Worm (Caenorhabditis elegans) whole organism, young adult: Measurements from ENCODE around the gene pgm-1.
A peak's percentile ranks its signal among the peaks of the same experiment; 100 is the strongest.

ENCODE experiments used
- B0336.3 ChIP-seq: fragments of 200-800 bp; sonication (Bioruptor generic); IDR thresholded peaks from 2 replicates; pipeline ENCODE4 v1.3.6; 2022; ENCODE audit warnings: missing genetic modification characterization, missing compliant biosample characterization
- F22D6.2 ChIP-seq: sonication (generic microtip); optimal IDR thresholded peaks from 2 replicates; lab custom pipeline; 2016; ENCODE audit warnings: mild to moderate bottlenecking, missing genetic modification characterization, missing compliant biosample characterization
- F52B5.7 ChIP-seq: sonication (generic microtip); optimal IDR thresholded peaks from 2 replicates; lab custom pipeline; 2016; ENCODE audit warnings: mild to moderate bottlenecking, missing genetic modification characterization, missing compliant biosample characterization
- F55B11.4 ChIP-seq: sonication (generic microtip); optimal IDR thresholded peaks from 2 replicates; lab custom pipeline; 2016; ENCODE audit warnings: missing compliant biosample characterization, missing genetic modification characterization, borderline replicate concordance; ENCODE audit not compliant: insufficient read depth
- K12H6.12 ChIP-seq: fragments of 200-800 bp; sonication (Bioruptor generic); optimal IDR thresholded peaks from 2 replicates; lab custom pipeline; 2018; ENCODE audit warnings: mild to moderate bottlenecking, missing genetic modification characterization, missing compliant biosample characterization
- T26A5.8 ChIP-seq: sonication (generic microtip); optimal IDR thresholded peaks from 2 replicates; lab custom pipeline; 2016; ENCODE audit warnings: missing genetic modification characterization, missing compliant biosample characterization
- Y79H2A.3 ChIP-seq: fragments of 200-800 bp; sonication (Bioruptor generic); conservative IDR thresholded peaks from 2 replicates; pipeline ENCODE4 v1.3.6; 2022; ENCODE audit warnings: missing genetic modification reagents, missing genetic modification characterization, missing compliant biosample characterization
- Y95B8A.8 ChIP-seq: fragments of 200-800 bp; sonication (Bioruptor generic); IDR thresholded peaks from 2 replicates; pipeline ENCODE4 v1.3.6; 2022; ENCODE audit warnings: missing genetic modification reagents, missing genetic modification characterization, missing compliant biosample characterization
- ZK185.1 ChIP-seq: sonication (generic microtip); optimal IDR thresholded peaks from 2 replicates; lab custom pipeline; 2016; ENCODE audit warnings: mild to moderate bottlenecking, missing genetic modification characterization, missing compliant biosample characterization; ENCODE audit not compliant: poor library complexity, severe bottlenecking
- ama-1 ChIP-seq, 3 experiments: fragments of 150-350 bp in 1 of 3; sonication (generic microtip) in 2 of 3; optimal IDR thresholded peaks; 2 replicates each; lab custom pipeline; 2014 to 2018; ENCODE audit warnings: missing biosample characterization in 2 of 3, missing genetic modification characterization in 2 of 3, missing genetic modification reagents in 2 of 3
- atf-7 ChIP-seq: sonication (generic microtip); optimal IDR thresholded peaks from 2 replicates; lab custom pipeline; 2017; ENCODE audit warnings: mild to moderate bottlenecking, missing genetic modification characterization, missing compliant biosample characterization
- athp-1 ChIP-seq: sonication (generic microtip); optimal IDR thresholded peaks from 2 replicates; lab custom pipeline; 2017; ENCODE audit warnings: mild to moderate bottlenecking, missing genetic modification characterization, missing compliant biosample characterization
- attf-3 ChIP-seq: fragments of 200-800 bp; sonication (Bioruptor generic); conservative IDR thresholded peaks from 2 replicates; pipeline ENCODE4 v1.3.6; 2022; ENCODE audit warnings: missing genetic modification reagents, missing genetic modification characterization, missing compliant biosample characterization
- attf-5 ChIP-seq: fragments of 200-800 bp; sonication (Bioruptor generic); optimal IDR thresholded peaks from 2 replicates; lab custom pipeline; 2018; ENCODE audit warnings: mild to moderate bottlenecking, missing genetic modification characterization, missing compliant biosample characterization
- bed-1 ChIP-seq: fragments of 200-800 bp; sonication (Bioruptor generic); IDR thresholded peaks from 2 replicates; pipeline ENCODE4 v1.3.6; 2022; ENCODE audit warnings: missing genetic modification reagents, missing genetic modification characterization, missing compliant biosample characterization
- cebp-1 ChIP-seq, 2 experiments: fragments of 200-800 bp in 1 of 2; sonication (Bioruptor generic) in 1 of 2; sonication (generic microtip) in 1 of 2; IDR thresholded peaks in 1 of 2; optimal IDR thresholded peaks in 1 of 2; 2 replicates each; pipeline versions ENCODE4 v1.3.6 to Lab custom; 2017 to 2022; ENCODE audit warnings: missing compliant biosample characterization in 2 of 2, missing genetic modification characterization in 2 of 2, mild to moderate bottlenecking in 1 of 2, missing genetic modification reagents in 1 of 2, moderate library complexity in 1 of 2
- cebp-2 ChIP-seq: fragments of 200-800 bp; sonication (Bioruptor generic); IDR thresholded peaks from 2 replicates; pipeline ENCODE4 v1.3.6; 2022; ENCODE audit warnings: missing genetic modification characterization, missing compliant biosample characterization
- ceh-79 ChIP-seq: sonication (generic microtip); optimal IDR thresholded peaks from 2 replicates; lab custom pipeline; 2017; ENCODE audit warnings: mild to moderate bottlenecking, missing genetic modification characterization, missing compliant biosample characterization
- ceh-91 ChIP-seq: fragments of 200-800 bp; sonication (Bioruptor generic); IDR thresholded peaks from 2 replicates; pipeline ENCODE4 v1.3.6; 2022; ENCODE audit warnings: missing genetic modification reagents, missing genetic modification characterization, missing compliant biosample characterization
- chd-7 ChIP-seq: sonication (generic microtip); optimal IDR thresholded peaks from 2 replicates; lab custom pipeline; 2016; ENCODE audit warnings: mild to moderate bottlenecking, missing genetic modification characterization, moderate library complexity, missing compliant biosample characterization
- dox-1 ChIP-seq: fragments of 200-800 bp; sonication (Bioruptor generic); IDR thresholded peaks from 2 replicates; pipeline ENCODE4 v1.3.6; 2022; ENCODE audit warnings: missing genetic modification reagents, missing genetic modification characterization, missing compliant biosample characterization
- dpff-1 ChIP-seq: sonication (generic microtip); optimal IDR thresholded peaks from 2 replicates; lab custom pipeline; 2017; ENCODE audit warnings: mild to moderate bottlenecking, missing genetic modification characterization, missing compliant biosample characterization
- ekl-4 ChIP-seq: fragments of 200-800 bp; sonication (Bioruptor generic); IDR thresholded peaks from 2 replicates; pipeline ENCODE4 v1.3.6; 2022; ENCODE audit warnings: missing genetic modification reagents, missing genetic modification characterization, missing compliant biosample characterization
- hlh-12 ChIP-seq: sonication (generic microtip); optimal IDR thresholded peaks from 2 replicates; lab custom pipeline; 2016; ENCODE audit warnings: missing genetic modification characterization, missing compliant biosample characterization
- hlh-26 ChIP-seq: fragments of 200-800 bp; sonication (Bioruptor generic); conservative IDR thresholded peaks from 2 replicates; pipeline ENCODE4 v1.3.6; 2022; ENCODE audit warnings: missing genetic modification reagents, missing genetic modification characterization, missing compliant biosample characterization
- hmg-1.2 ChIP-seq: fragments of 200-800 bp; sonication (Bioruptor generic); IDR thresholded peaks from 2 replicates; pipeline ENCODE4 v1.3.6; 2022; ENCODE audit warnings: missing genetic modification reagents, missing genetic modification characterization, missing compliant biosample characterization
- hmg-20 ChIP-seq: fragments of 200-800 bp; sonication (Bioruptor generic); IDR thresholded peaks from 2 replicates; pipeline ENCODE4 v1.3.6; 2022; ENCODE audit warnings: missing genetic modification reagents, missing genetic modification characterization, missing compliant biosample characterization
- hrde-1 ChIP-seq: sonication (generic microtip); optimal IDR thresholded peaks from 2 replicates; lab custom pipeline; 2016; ENCODE audit warnings: missing genetic modification characterization, mild to moderate bottlenecking, missing compliant biosample characterization, moderate library complexity, missing genotype, missing genetic modification reagents, borderline replicate concordance
- hsf-1 ChIP-seq: fragments of 200-800 bp; sonication (Bioruptor generic); IDR thresholded peaks from 2 replicates; pipeline ENCODE4 v1.3.6; 2022; ENCODE audit warnings: missing genetic modification reagents, missing genetic modification characterization, missing compliant biosample characterization
- lin-35 ChIP-seq, 3 experiments: fragments of 150-350 bp in 2 of 3; sonication (generic microtip) in 1 of 3; optimal IDR thresholded peaks; 2 replicates each; lab custom pipeline; 2014 to 2018; ENCODE audit warnings: missing biosample characterization in 3 of 3, missing genetic modification characterization in 3 of 3, missing genetic modification reagents in 3 of 3
- lir-1 ChIP-seq: fragments of 200-800 bp; sonication (Bioruptor generic); conservative IDR thresholded peaks from 2 replicates; pipeline ENCODE4 v1.3.6; 2022; ENCODE audit warnings: missing genetic modification reagents, missing genetic modification characterization, missing compliant biosample characterization
- lsl-1 ChIP-seq: fragments of 200-800 bp; sonication (Bioruptor generic); optimal IDR thresholded peaks from 2 replicates; lab custom pipeline; 2018; ENCODE audit warnings: mild to moderate bottlenecking, missing genetic modification characterization, moderate library complexity, missing compliant biosample characterization
- madf-6 ChIP-seq: fragments of 200-800 bp; sonication (Bioruptor generic); IDR thresholded peaks from 2 replicates; pipeline ENCODE4 v1.3.6; 2022; ENCODE audit warnings: missing genetic modification reagents, missing genetic modification characterization, missing compliant biosample characterization
- nfya-1 ChIP-seq: sonication (generic microtip); optimal IDR thresholded peaks from 2 replicates; lab custom pipeline; 2017; ENCODE audit warnings: antibody characterized with exemption, missing compliant biosample characterization, missing genetic modification characterization, borderline replicate concordance; ENCODE audit not compliant: insufficient read depth
- nfyb-1 ChIP-seq: fragments of 200-800 bp; sonication (Bioruptor generic); IDR thresholded peaks from 2 replicates; pipeline ENCODE4 v1.3.6; 2022; ENCODE audit warnings: missing genetic modification reagents, missing genetic modification characterization, missing compliant biosample characterization
- nhr-120 ChIP-seq: fragments of 200-800 bp; sonication (Bioruptor generic); IDR thresholded peaks from 2 replicates; pipeline ENCODE4 v1.3.6; 2022; ENCODE audit warnings: missing genetic modification characterization, missing compliant biosample characterization
- nhr-179 ChIP-seq: sonication (generic microtip); optimal IDR thresholded peaks from 2 replicates; lab custom pipeline; 2016; ENCODE audit warnings: mild to moderate bottlenecking, missing genetic modification characterization, missing compliant biosample characterization
- pbrm-1 ChIP-seq: fragments of 200-800 bp; sonication (Bioruptor generic); IDR thresholded peaks from 2 replicates; pipeline ENCODE4 v1.3.6; 2022; ENCODE audit warnings: missing genetic modification reagents, missing genetic modification characterization, missing compliant biosample characterization
- pha-4 ChIP-seq: fragments of 150-350 bp; sonication (generic microtip); optimal IDR thresholded peaks from 2 replicates; lab custom pipeline; 2014; ENCODE audit warnings: missing biosample characterization, missing genetic modification reagents, missing genetic modification characterization
- sdz-38 ChIP-seq: sonication (generic microtip); optimal IDR thresholded peaks from 2 replicates; lab custom pipeline; 2016; ENCODE audit warnings: missing genotype, missing genetic modification characterization, missing compliant biosample characterization
- sea-2 ChIP-seq: fragments of 200-800 bp; sonication (Bioruptor generic); IDR thresholded peaks from 2 replicates; pipeline ENCODE4 v1.3.6; 2022; ENCODE audit warnings: missing genetic modification characterization, missing compliant biosample characterization
- snpc-1.3 ChIP-seq: sonication (generic microtip); optimal IDR thresholded peaks from 2 replicates; lab custom pipeline; 2017; ENCODE audit warnings: missing genetic modification characterization, mild to moderate bottlenecking, missing compliant biosample characterization, antibody characterized with exemption, moderate library complexity, missing genotype, missing genetic modification reagents; ENCODE audit not compliant: insufficient read depth
- snpc-3.4 ChIP-seq: sonication (generic microtip); optimal IDR thresholded peaks from 2 replicates; lab custom pipeline; 2017; ENCODE audit warnings: missing genetic modification characterization, mild to moderate bottlenecking, missing compliant biosample characterization, antibody characterized with exemption, moderate library complexity, missing genotype, missing genetic modification reagents
- unc-62 ChIP-seq: fragments of 150-350 bp; optimal IDR thresholded peaks from 2 replicates; lab custom pipeline; 2014; ENCODE audit warnings: missing biosample characterization, missing genetic modification reagents, missing genetic modification characterization
- ztf-25 ChIP-seq: fragments of 200-800 bp; sonication (Bioruptor generic); IDR thresholded peaks from 2 replicates; pipeline ENCODE4 v1.3.6; 2022; ENCODE audit warnings: missing genetic modification reagents, missing genetic modification characterization, missing compliant biosample characterization
- ztf-3 ChIP-seq: fragments of 200-800 bp; sonication (Bioruptor generic); optimal IDR thresholded peaks from 2 replicates; lab custom pipeline; 2018; ENCODE audit warnings: mild to moderate bottlenecking, missing genetic modification characterization, missing compliant biosample characterization
- ztf-6 ChIP-seq: fragments of 200-800 bp; sonication (Bioruptor generic); IDR thresholded peaks from 2 replicates; pipeline ENCODE4 v1.3.6; 2022; ENCODE audit warnings: missing genetic modification reagents, missing genetic modification characterization, missing compliant biosample characterization

Gene pgm-1

DNA sequence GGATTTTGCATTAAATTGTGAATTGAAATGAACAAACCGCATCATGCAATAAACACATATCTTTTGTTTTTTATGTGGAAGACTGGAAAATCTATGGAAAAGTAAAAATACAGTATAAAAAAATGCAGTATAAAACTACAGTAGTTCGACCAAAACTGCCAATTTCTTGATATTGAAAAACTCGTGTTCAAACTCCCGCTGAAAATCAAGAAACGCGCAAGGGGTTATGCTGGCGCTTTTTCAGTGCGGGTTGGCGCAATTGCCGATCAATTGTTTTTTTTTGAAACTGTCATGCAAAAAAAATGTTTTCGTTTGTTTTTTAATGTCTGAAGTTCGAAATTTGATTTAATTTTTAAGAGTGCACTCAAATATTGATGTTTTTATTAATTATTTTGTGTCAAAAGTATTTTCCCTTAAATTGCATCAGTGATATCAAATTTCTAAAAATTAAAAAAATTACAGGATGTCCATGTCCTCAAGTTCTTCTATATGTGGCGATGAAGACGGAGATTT lies 37.6 kb upstream of the pgm-1 start, which contains the start of gene dnj-9 (continued):
- TF ChIP-seq nfyb-1 (GFP tag; lab: Robert Waterston, UW) (peak; percentile 95), sea-2 (no peak), F55B11.4 (tag; lab: Kevin White, UChicago) (no peak), ceh-79 (tag; lab: Kevin White, UChicago) (no peak), hmg-20 (GFP tag; lab: Robert Waterston, UW) (peak; percentile 85), ama-1 (optimal IDR thresholded peaks at IDR 0.05; lab: Kevin White, UChicago) (no peak), ama-1 (GFP tag; optimal IDR thresholded peaks at IDR 0.05; lab: Kevin White, UChicago) (peak in 1 of 2 experiments; percentile 62), madf-6 (GFP tag; lab: Robert Waterston, UW) (peak; percentile 95), attf-3 (GFP tag; lab: Robert Waterston, UW) (peak; percentile 68), Y79H2A.3 (0 out of 2 replicates have a peak, but pooled peaks have one; percentile 11), nfya-1 (no peak), hmg-1.2 (GFP tag; lab: Robert Waterston, UW) (peak; percentile 73), cebp-1 (GFP tag; IDR thresholded peaks at IDR 0.05; lab: Robert Waterston, UW) (peak; percentile 54), cebp-1 (tag; optimal IDR thresholded peaks at IDR 0.05; lab: Kevin White, UChicago) (peak; percentile 92), ceh-91 (GFP tag; lab: Robert Waterston, UW) (peak; percentile 69), athp-1 (peak; percentile 66), attf-5 (GFP tag; lab: Kevin White, UChicago) (peak; percentile 95), sdz-38 (tag; lab: Kevin White, UChicago) (no peak), hlh-12 (tag; lab: Kevin White, UChicago) (no peak), cebp-2 (no peak), atf-7 (tag; lab: Kevin White, UChicago) (peak; percentile 82), ekl-4 (GFP tag; lab: Robert Waterston, UW) (peak; percentile 96), dpff-1 (tag; lab: Kevin White, UChicago) (no peak), snpc-3.4 (tag; lab: Kevin White, UChicago) (peak; percentile 94), ztf-3 (GFP tag; lab: Kevin White, UChicago) (no peak), B0336.3 (peak; percentile 93), snpc-1.3 (tag; lab: Kevin White, UChicago) (peak; percentile 92), pha-4 (peak; percentile 94), bed-1 (GFP tag; lab: Robert Waterston, UW) (no peak), dox-1 (peak; percentile 95), K12H6.12 (tag; lab: Kevin White, UChicago) (peak; percentile 71), T26A5.8 (tag; lab: Kevin White, UChicago) (no peak), hrde-1 (peak; percentile 62), unc-62 (GFP tag; lab: Kevin White, UChicago) (no peak), nhr-120 (no peak), lsl-1 (GFP tag; lab: Kevin White, UChicago) (peak; percentile 82), hlh-26 (GFP tag; lab: Robert Waterston, UW) (no peak), ztf-25 (0 out of 2 replicates have a peak, but pooled peaks have one; percentile 41), Y95B8A.8 (GFP tag; lab: Robert Waterston, UW) (peak; percentile 77; the same call in 1 of the 2 replicates), lir-1 (peak; percentile 78), hsf-1 (GFP tag; lab: Robert Waterston, UW) (peak; percentile 88), ZK185.1 (tag; lab: Kevin White, UChicago) (peak; percentile 95), chd-7 (peak; percentile 81), lin-35 (GFP tag; optimal IDR thresholded peaks at IDR 0.05; lab: Kevin White, UChicago) (peak; percentile 86 to 99 (median 92)), F52B5.7 (tag; lab: Kevin White, UChicago) (no peak), pbrm-1 (peak; percentile 91), ztf-6 (GFP tag; lab: Robert Waterston, UW) (no peak), nhr-179 (tag; lab: Kevin White, UChicago) (no peak), F22D6.2 (tag; lab: Kevin White, UChicago) (peak; percentile 87)
